Worm (Caenorhabditis elegans) whole organism, late embryonic: ENCODE data around the gene F59B10.6.

ENCODE experiments used
- C08G9.2 ChIP-seq: sonication (generic microtip); optimal IDR thresholded peaks from 2 replicates; lab custom pipeline; 2016; ENCODE audit warnings: mild to moderate bottlenecking, missing genetic modification characterization, moderate library complexity, missing compliant biosample characterization
- C38D4.7 ChIP-seq: fragments of 200-800 bp; sonication (Bioruptor generic); optimal IDR thresholded peaks from 2 replicates; lab custom pipeline; 2018; ENCODE audit warnings: mild to moderate bottlenecking, missing genetic modification characterization, moderate library complexity, missing compliant biosample characterization
- K02D7.2 ChIP-seq: sonication (generic microtip); optimal IDR thresholded peaks from 2 replicates; lab custom pipeline; 2017; ENCODE audit warnings: mild to moderate bottlenecking, missing genetic modification characterization, missing compliant biosample characterization
- K09A11.1 ChIP-seq: sonication (generic microtip); optimal IDR thresholded peaks from 2 replicates; lab custom pipeline; 2017; ENCODE audit warnings: antibody characterized with exemption, mild to moderate bottlenecking, missing genetic modification characterization, missing compliant biosample characterization; ENCODE audit not compliant: insufficient read depth
- T23F11.4 ChIP-seq: fragments of 200-800 bp; sonication (Bioruptor generic); optimal IDR thresholded peaks from 2 replicates; lab custom pipeline; 2018; ENCODE audit warnings: mild to moderate bottlenecking, missing genetic modification characterization, missing compliant biosample characterization
- ahr-1 ChIP-seq: sonication (generic microtip); optimal IDR thresholded peaks from 2 replicates; lab custom pipeline; 2016; ENCODE audit warnings: missing genetic modification characterization, missing compliant biosample characterization
- ama-1 ChIP-seq: fragments of 150-350 bp; optimal IDR thresholded peaks from 2 replicates; lab custom pipeline; 2014
- ceh-18 ChIP-seq: sonication (generic microtip); optimal IDR thresholded peaks from 2 replicates; lab custom pipeline; 2016; ENCODE audit warnings: missing genetic modification characterization, missing compliant biosample characterization
- ceh-19 ChIP-seq: fragments of 200-800 bp; sonication (Bioruptor generic); optimal IDR thresholded peaks from 2 replicates; lab custom pipeline; 2018; ENCODE audit warnings: mild to moderate bottlenecking, missing genetic modification characterization, missing compliant biosample characterization
- ceh-22 ChIP-seq: sonication (generic microtip); optimal IDR thresholded peaks from 2 replicates; lab custom pipeline; 2017; ENCODE audit warnings: missing biosample characterization, missing genetic modification characterization
- ceh-24 ChIP-seq: sonication (generic microtip); optimal IDR thresholded peaks from 2 replicates; lab custom pipeline; 2016; ENCODE audit warnings: mild to moderate bottlenecking, missing genetic modification characterization, missing compliant biosample characterization
- ceh-31 ChIP-seq: sonication (generic microtip); optimal IDR thresholded peaks from 2 replicates; lab custom pipeline; 2016; ENCODE audit warnings: missing genetic modification characterization, missing compliant biosample characterization
- ceh-34 ChIP-seq: sonication (generic microtip); optimal IDR thresholded peaks from 2 replicates; lab custom pipeline; 2016; ENCODE audit warnings: mild to moderate bottlenecking, missing genetic modification characterization, missing compliant biosample characterization
- ceh-48 ChIP-seq: sonication (generic microtip); optimal IDR thresholded peaks from 2 replicates; lab custom pipeline; 2016; ENCODE audit warnings: missing genetic modification characterization, inconsistent platforms, missing compliant biosample characterization
- ceh-9 ChIP-seq: sonication (generic microtip); optimal IDR thresholded peaks from 2 replicates; lab custom pipeline; 2016; ENCODE audit warnings: mild to moderate bottlenecking, missing genetic modification characterization, inconsistent platforms, missing compliant biosample characterization
- che-1 ChIP-seq: sonication (generic microtip); optimal IDR thresholded peaks from 2 replicates; lab custom pipeline; 2016; ENCODE audit warnings: mild to moderate bottlenecking, missing genetic modification characterization, missing compliant biosample characterization
- dmd-4 ChIP-seq: sonication (generic microtip); optimal IDR thresholded peaks from 2 replicates; lab custom pipeline; 2016; ENCODE audit warnings: borderline replicate concordance, missing genetic modification characterization, missing compliant biosample characterization
- elt-2 ChIP-seq: sonication (generic microtip); optimal IDR thresholded peaks from 2 replicates; lab custom pipeline; 2016; ENCODE audit warnings: missing genetic modification reagents, missing genetic modification characterization, missing compliant biosample characterization
- elt-4 ChIP-seq: sonication (generic microtip); optimal IDR thresholded peaks from 2 replicates; lab custom pipeline; 2016; ENCODE audit warnings: missing genetic modification characterization, missing compliant biosample characterization
- ets-4 ChIP-seq: sonication (generic microtip); optimal IDR thresholded peaks from 2 replicates; lab custom pipeline; 2016; ENCODE audit warnings: missing genetic modification characterization, missing compliant biosample characterization
- eyg-1 ChIP-seq: sonication (generic microtip); optimal IDR thresholded peaks from 2 replicates; lab custom pipeline; 2016; ENCODE audit warnings: missing genotype, missing genetic modification characterization, missing compliant biosample characterization
- gmeb-2 ChIP-seq: sonication (generic microtip); optimal IDR thresholded peaks from 2 replicates; lab custom pipeline; 2016; ENCODE audit warnings: missing genetic modification characterization, inconsistent platforms, missing compliant biosample characterization
- hlh-13 ChIP-seq: fragments of 200-800 bp; sonication (Bioruptor generic); optimal IDR thresholded peaks from 2 replicates; lab custom pipeline; 2018; ENCODE audit warnings: mild to moderate bottlenecking, missing genetic modification characterization, missing compliant biosample characterization
- hlh-15 ChIP-seq: sonication (generic microtip); optimal IDR thresholded peaks from 2 replicates; lab custom pipeline; 2016; ENCODE audit warnings: missing genetic modification characterization, missing compliant biosample characterization
- hlh-30 ChIP-seq: sonication (generic microtip); optimal IDR thresholded peaks from 2 replicates; lab custom pipeline; 2017; ENCODE audit warnings: antibody characterized with exemption, missing genetic modification characterization, missing compliant biosample characterization; ENCODE audit not compliant: insufficient read depth
- hlh-8 ChIP-seq: sonication (generic microtip); optimal IDR thresholded peaks from 2 replicates; lab custom pipeline; 2016; ENCODE audit warnings: missing genotype, missing genetic modification characterization, missing compliant biosample characterization
- lin-11 ChIP-seq: fragments of 200-800 bp; sonication (Bioruptor generic); optimal IDR thresholded peaks from 2 replicates; lab custom pipeline; 2018; ENCODE audit warnings: mild to moderate bottlenecking, missing genetic modification characterization, missing compliant biosample characterization
- madf-2 ChIP-seq: sonication (generic microtip); optimal IDR thresholded peaks from 2 replicates; lab custom pipeline; 2017; ENCODE audit warnings: missing genetic modification characterization, missing compliant biosample characterization
- mec-3 ChIP-seq: sonication (generic microtip); optimal IDR thresholded peaks from 2 replicates; lab custom pipeline; 2016; ENCODE audit warnings: borderline replicate concordance, missing genetic modification characterization, missing compliant biosample characterization
- odd-2 ChIP-seq: sonication (generic microtip); optimal IDR thresholded peaks from 2 replicates; lab custom pipeline; 2017; ENCODE audit warnings: antibody characterized with exemption, mild to moderate bottlenecking, missing genetic modification characterization, missing compliant biosample characterization
- pag-3 ChIP-seq: sonication (generic microtip); optimal IDR thresholded peaks from 2 replicates; lab custom pipeline; 2016; ENCODE audit warnings: missing compliant biosample characterization, missing genetic modification characterization, borderline replicate concordance
- pax-1 ChIP-seq: fragments of 150-350 bp; optimal IDR thresholded peaks from 2 replicates; lab custom pipeline; 2014; ENCODE audit warnings: missing biosample characterization, missing genetic modification characterization
- pha-2 ChIP-seq: sonication (generic microtip); optimal IDR thresholded peaks from 2 replicates; lab custom pipeline; 2017; ENCODE audit warnings: mild to moderate bottlenecking, missing genetic modification characterization, missing compliant biosample characterization
- pqm-1 ChIP-seq: sonication (generic microtip); optimal IDR thresholded peaks from 2 replicates; lab custom pipeline; 2016; ENCODE audit warnings: missing genetic modification characterization, missing compliant biosample characterization
- sox-2 ChIP-seq: fragments of 200-800 bp; sonication (Bioruptor generic); IDR thresholded peaks from 2 replicates; pipeline ENCODE4 v1.3.6; 2022; ENCODE audit warnings: missing genetic modification reagents, missing genetic modification characterization, missing compliant biosample characterization
- syd-9 ChIP-seq: sonication (generic microtip); optimal IDR thresholded peaks from 2 replicates; lab custom pipeline; 2016; ENCODE audit warnings: mild to moderate bottlenecking, missing genetic modification characterization, moderate library complexity, missing compliant biosample characterization
- tbx-2 ChIP-seq: sonication (generic microtip); optimal IDR thresholded peaks from 2 replicates; lab custom pipeline; 2016; ENCODE audit warnings: missing genetic modification characterization, missing compliant biosample characterization
- tbx-7 ChIP-seq: sonication (generic microtip); optimal IDR thresholded peaks from 2 replicates; lab custom pipeline; 2016; ENCODE audit warnings: missing genotype, missing genetic modification characterization, missing compliant biosample characterization
- ttx-3 ChIP-seq: sonication (generic microtip); optimal IDR thresholded peaks from 2 replicates; lab custom pipeline; 2016; ENCODE audit warnings: missing genetic modification reagents, missing genetic modification characterization, missing compliant biosample characterization
- unc-42 ChIP-seq: sonication (generic microtip); optimal IDR thresholded peaks from 2 replicates; lab custom pipeline; 2016; ENCODE audit warnings: missing genotype, missing genetic modification characterization, missing compliant biosample characterization
- unc-55 ChIP-seq: sonication (generic microtip); optimal IDR thresholded peaks from 2 replicates; lab custom pipeline; 2017; ENCODE audit warnings: missing biosample characterization, missing genetic modification reagents, missing genetic modification characterization
- unc-86 ChIP-seq: sonication (generic microtip); optimal IDR thresholded peaks from 2 replicates; lab custom pipeline; 2016; ENCODE audit warnings: missing genetic modification characterization, missing compliant biosample characterization
- ztf-16 ChIP-seq: sonication (generic microtip); optimal IDR thresholded peaks from 2 replicates; lab custom pipeline; 2017; ENCODE audit warnings: missing genetic modification characterization, missing compliant biosample characterization

Gene F59B10.6

DNA sequence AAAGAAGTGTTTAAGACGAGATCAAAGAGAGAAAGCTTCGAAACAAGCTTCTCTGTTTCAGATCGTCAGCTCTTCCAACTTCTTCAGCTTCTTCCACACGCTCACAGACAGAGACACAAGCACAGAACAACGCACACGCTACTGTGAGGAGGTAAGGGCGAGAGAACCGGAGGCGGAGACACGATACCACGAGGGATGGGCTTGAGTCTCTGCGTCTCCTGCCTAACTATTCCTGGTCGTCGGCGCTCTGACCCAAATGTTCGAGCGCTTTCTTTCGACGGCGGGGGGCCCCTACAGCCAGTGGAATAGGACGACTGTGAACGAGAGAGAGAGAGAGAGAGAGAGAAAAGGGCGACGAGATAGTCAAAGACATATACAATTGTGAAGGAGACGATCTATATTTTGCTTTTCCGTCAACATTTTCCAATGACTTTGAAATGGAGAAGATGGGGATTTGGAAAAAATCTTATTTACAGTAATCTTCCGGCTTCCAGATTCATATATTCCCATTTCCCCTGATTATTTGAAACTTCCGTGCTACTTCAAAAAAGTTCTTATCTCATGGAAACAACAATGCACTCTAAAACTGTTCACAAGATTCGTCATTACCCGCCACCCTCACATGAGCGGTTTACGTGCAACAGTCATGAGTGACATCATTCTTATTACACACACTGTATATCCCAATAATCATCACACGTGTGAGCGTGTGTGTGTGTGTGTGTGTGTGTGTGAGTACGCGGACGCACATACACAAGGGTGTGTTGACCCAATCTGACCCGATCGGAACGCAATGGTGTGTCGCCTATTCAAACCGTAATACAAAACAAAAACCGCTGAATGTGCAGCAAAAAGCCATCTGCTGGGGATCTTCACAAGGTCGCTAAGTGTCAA is 24.8 kb upstream of the F59B10.6 start (continued):
- TF ChIP-seq che-1 (tag; lab: Kevin White, UChicago), result no peak
- no peak for TF ChIP-seq pag-3 (tag; lab: Kevin White, UChicago)
- TF ChIP-seq hlh-15 (tag; lab: Kevin White, UChicago), result no peak
- peak; percentile 28 for TF ChIP-seq unc-55 (GFP tag; lab: Kevin White, UChicago)
- no peak for TF ChIP-seq lin-11 (tag; lab: Kevin White, UChicago)
- TF ChIP-seq K02D7.2 (tag; lab: Kevin White, UChicago), result no peak
- TF ChIP-seq pqm-1 (tag; lab: Kevin White, UChicago), result peak; percentile 32
- TF ChIP-seq T23F11.4, result peak; percentile 30
- TF ChIP-seq tbx-2 (tag; lab: Kevin White, UChicago), result peak; percentile 62
- peak; percentile 42 for TF ChIP-seq pax-1 (tag; lab: Kevin White, UChicago)
- TF ChIP-seq elt-2, result no peak
- peak; percentile 88 for TF ChIP-seq ceh-18
- peak; percentile 92 for TF ChIP-seq ceh-34 (tag; lab: Kevin White, UChicago)
- no peak for TF ChIP-seq ceh-22 (tag; lab: Kevin White, UChicago)
- TF ChIP-seq syd-9, result peak; percentile 25
- TF ChIP-seq ceh-9, result no peak
- no peak for TF ChIP-seq ahr-1
- no peak for TF ChIP-seq ceh-24
- peak; percentile 18 for TF ChIP-seq madf-2
- TF ChIP-seq ceh-31, result peak; percentile 81
- TF ChIP-seq ceh-19, result no peak
- no peak for TF ChIP-seq C38D4.7 (GFP tag; lab: Kevin White, UChicago)
- peak; percentile 2 for TF ChIP-seq gmeb-2 (tag; lab: Kevin White, UChicago)
- TF ChIP-seq hlh-8 (tag; lab: Kevin White, UChicago), result no peak
- peak; percentile 96 for TF ChIP-seq hlh-30 (tag; lab: Kevin White, UChicago)
- no peak for TF ChIP-seq tbx-7 (tag; lab: Kevin White, UChicago)
- peak; percentile 42 for TF ChIP-seq pha-2 (tag; lab: Kevin White, UChicago)
- TF ChIP-seq sox-2 (GFP tag; lab: Robert Waterston, UW), result no peak
- TF ChIP-seq C08G9.2 (tag; lab: Kevin White, UChicago), result peak; percentile 6
- TF ChIP-seq dmd-4 (tag; lab: Kevin White, UChicago), result no peak
- peak; percentile 15 for TF ChIP-seq K09A11.1 (tag; lab: Kevin White, UChicago)
- no peak for TF ChIP-seq unc-86 (tag; lab: Kevin White, UChicago)
- peak; percentile 70 for TF ChIP-seq unc-42 (tag; lab: Kevin White, UChicago)
- no peak for TF ChIP-seq eyg-1 (tag; lab: Kevin White, UChicago)
- no peak for TF ChIP-seq ttx-3 (tag; lab: Kevin White, UChicago)
- TF ChIP-seq hlh-13 (GFP tag; lab: Kevin White, UChicago), result no peak
- no peak for TF ChIP-seq ceh-48
- no peak for TF ChIP-seq odd-2 (tag; lab: Kevin White, UChicago)
- TF ChIP-seq ets-4 (tag; lab: Kevin White, UChicago), result peak; percentile 76
- TF ChIP-seq elt-4 (tag; lab: Kevin White, UChicago), result no peak
- peak; percentile 88 for TF ChIP-seq ama-1 (lab: Kevin White, UChicago)
- peak; percentile 53 for TF ChIP-seq mec-3 (tag; lab: Kevin White, UChicago)
- peak; percentile 5 for TF ChIP-seq ztf-16 (tag; lab: Kevin White, UChicago)
